Fruit fly (Drosophila melanogaster) whole organism, embryonic: ENCODE results near the gene Spn75F.

Source experiments
- Blimp-1 ChIP-seq: fragments of 200-800 bp; sonication (Bioruptor generic); optimal IDR thresholded peaks from 3 replicates; lab custom pipeline; 2018; ENCODE audit warnings: missing biosample characterization, missing genetic modification characterization, mild to moderate bottlenecking, moderate library complexity, missing genetic modification reagents
- CG10366 ChIP-seq: fragments of 200-800 bp; sonication (Bioruptor generic); IDR thresholded peaks from 2 replicates; pipeline ENCODE4 v1.3.6; 2022; ENCODE audit warnings: missing biosample characterization, missing genetic modification characterization
- CG10462 ChIP-seq: fragments of 200-800 bp; sonication (Bioruptor generic); optimal IDR thresholded peaks from 2 replicates; lab custom pipeline; 2016; ENCODE audit warnings: missing biosample characterization, missing genetic modification characterization
- CG10654 ChIP-seq: fragments of 200-800 bp; sonication (Bioruptor generic); optimal IDR thresholded peaks from 2 replicates; lab custom pipeline; 2016; ENCODE audit warnings: missing biosample characterization, missing genetic modification characterization
- CG13296 ChIP-seq: fragments of 200-800 bp; sonication (Bioruptor generic); optimal IDR thresholded peaks from 3 replicates; lab custom pipeline; 2018; ENCODE audit warnings: missing biosample characterization, mild to moderate bottlenecking, missing genetic modification characterization
- CG13894 ChIP-seq: fragments of 200-800 bp; sonication (Bioruptor generic); optimal IDR thresholded peaks from 3 replicates; lab custom pipeline; 2018; ENCODE audit warnings: missing biosample characterization, mild to moderate bottlenecking, missing genetic modification characterization, moderate library complexity
- CG15601 ChIP-seq: fragments of 200-800 bp; sonication (Bioruptor generic); optimal IDR thresholded peaks from 3 replicates; lab custom pipeline; 2019; ENCODE audit warnings: missing biosample characterization, mild to moderate bottlenecking, missing genetic modification characterization, moderate library complexity
- CG1647 ChIP-seq: fragments of 200-800 bp; sonication (Bioruptor generic); optimal IDR thresholded peaks from 3 replicates; lab custom pipeline; 2016; ENCODE audit warnings: missing biosample characterization, missing genetic modification characterization
- CG16779 ChIP-seq: fragments of 200-800 bp; sonication (Bioruptor generic); IDR thresholded peaks from 2 replicates; pipeline ENCODE4 v1.3.6; 2022; ENCODE audit warnings: missing biosample characterization, missing genetic modification characterization
- CG17359 ChIP-seq: fragments of 200-800 bp; sonication (Bioruptor generic); optimal IDR thresholded peaks from 3 replicates; lab custom pipeline; 2018; ENCODE audit warnings: missing biosample characterization, mild to moderate bottlenecking, missing genetic modification characterization, moderate library complexity
- CG2199 ChIP-seq: fragments of 200-800 bp; sonication (Bioruptor generic); IDR thresholded peaks from 3 replicates; pipeline ENCODE4 v1.3.6; 2022; ENCODE audit warnings: missing biosample characterization, missing genetic modification characterization
- CG30403 ChIP-seq: fragments of 200-800 bp; sonication (Bioruptor generic); optimal IDR thresholded peaks from 3 replicates; lab custom pipeline; 2016; ENCODE audit warnings: missing biosample characterization, missing genetic modification characterization
- CG5180 ChIP-seq: fragments of 200-800 bp; sonication (Bioruptor generic); optimal IDR thresholded peaks from 3 replicates; lab custom pipeline; 2017; ENCODE audit warnings: missing biosample characterization, missing genetic modification characterization, mild to moderate bottlenecking, moderate library complexity, missing genetic modification reagents
- CG6254 ChIP-seq: fragments of 200-800 bp; sonication (Bioruptor generic); optimal IDR thresholded peaks from 3 replicates; lab custom pipeline; 2017; ENCODE audit warnings: mild to moderate bottlenecking, missing biosample characterization, missing genetic modification reagents, missing genetic modification characterization
- CG6654 ChIP-seq: fragments of 200-800 bp; sonication (Bioruptor generic); optimal IDR thresholded peaks from 2 replicates; lab custom pipeline; 2017; ENCODE audit warnings: missing biosample characterization, mild to moderate bottlenecking, missing genetic modification characterization
- CG6683 ChIP-seq: fragments of 200-800 bp; sonication (Bioruptor generic); optimal IDR thresholded peaks from 2 replicates; lab custom pipeline; 2017; ENCODE audit warnings: missing biosample characterization, mild to moderate bottlenecking, missing genetic modification characterization, missing genetic modification reagents
- CG6791 ChIP-seq: fragments of 200-800 bp; sonication (Bioruptor generic); IDR thresholded peaks from 3 replicates; pipeline ENCODE4 v1.3.6; 2022; ENCODE audit warnings: missing biosample characterization, missing genetic modification characterization; ENCODE audit not compliant: partially characterized antibody
- CG7357 ChIP-seq: fragments of 200-800 bp; sonication (Bioruptor generic); IDR thresholded peaks from 3 replicates; pipeline ENCODE4 v1.3.6; 2022; ENCODE audit warnings: missing biosample characterization, missing genetic modification characterization
- CG7372 ChIP-seq: fragments of 200-800 bp; sonication (Bioruptor generic); IDR thresholded peaks from 2 replicates; pipeline ENCODE4 v1.3.6; 2022; ENCODE audit warnings: missing biosample characterization, missing genetic modification characterization
- CG8924 ChIP-seq: fragments of 200-800 bp; optimal IDR thresholded peaks from 3 replicates; lab custom pipeline; 2019; ENCODE audit warnings: missing biosample characterization, mild to moderate bottlenecking, missing genetic modification characterization, moderate library complexity
- CG9609 ChIP-seq: fragments of 200-800 bp; sonication (Bioruptor generic); optimal IDR thresholded peaks from 3 replicates; lab custom pipeline; 2016; ENCODE audit warnings: missing biosample characterization, missing genetic modification characterization
- CTCF ChIP-seq: fragments of 200-800 bp; sonication (Bioruptor generic); optimal IDR thresholded peaks from 2 replicates; lab custom pipeline; 2017; ENCODE audit warnings: missing biosample characterization, mild to moderate bottlenecking, missing genetic modification characterization, moderate library complexity
- Camta ChIP-seq: fragments of 200-800 bp; sonication (Bioruptor generic); optimal IDR thresholded peaks from 2 replicates; lab custom pipeline; 2016; ENCODE audit warnings: missing biosample characterization, missing genetic modification characterization
- Deaf1 ChIP-seq: fragments of 200-800 bp; optimal IDR thresholded peaks from 3 replicates; lab custom pipeline; 2019; ENCODE audit warnings: missing biosample characterization, mild to moderate bottlenecking, missing genetic modification characterization, moderate library complexity
- Dp ChIP-seq: fragments of 200-800 bp; sonication (Bioruptor generic); optimal IDR thresholded peaks from 2 replicates; lab custom pipeline; 2018; ENCODE audit warnings: missing biosample characterization, mild to moderate bottlenecking, missing genetic modification characterization, moderate library complexity
- Fer1 ChIP-seq: fragments of 200-800 bp; sonication (Bioruptor generic); optimal IDR thresholded peaks from 2 replicates; lab custom pipeline; 2017; ENCODE audit warnings: missing biosample characterization, mild to moderate bottlenecking, missing genetic modification characterization
- HLH3B ChIP-seq: fragments of 200-800 bp; sonication (Bioruptor generic); IDR thresholded peaks from 2 replicates; pipeline ENCODE4 v1.3.6; 2022; ENCODE audit warnings: missing biosample characterization, missing genetic modification characterization
- Hand ChIP-seq: fragments of 200-800 bp; sonication (Bioruptor generic); optimal IDR thresholded peaks from 2 replicates; lab custom pipeline; 2017; ENCODE audit warnings: mild to moderate bottlenecking, missing biosample characterization, missing genetic modification reagents, missing genetic modification characterization
- Hsf ChIP-seq: fragments of 200-800 bp; sonication (Bioruptor generic); optimal IDR thresholded peaks from 3 replicates; lab custom pipeline; 2016; ENCODE audit warnings: missing biosample characterization, missing genetic modification characterization
- Jarid2 ChIP-seq: fragments of 200-800 bp; sonication (Bioruptor generic); optimal IDR thresholded peaks from 3 replicates; lab custom pipeline; 2017; ENCODE audit warnings: mild to moderate bottlenecking, missing biosample characterization, missing genetic modification reagents, missing genetic modification characterization
- NfI ChIP-seq: fragments of 200-800 bp; sonication (Bioruptor generic); optimal IDR thresholded peaks from 3 replicates; lab custom pipeline; 2018; ENCODE audit warnings: missing biosample characterization, mild to moderate bottlenecking, missing genetic modification characterization, moderate library complexity
- PHDP ChIP-seq: fragments of 200-800 bp; sonication (Bioruptor generic); optimal IDR thresholded peaks from 3 replicates; lab custom pipeline; 2018; ENCODE audit warnings: missing biosample characterization, mild to moderate bottlenecking, missing genetic modification characterization, moderate library complexity
- Pdp1 ChIP-seq, 2 experiments: fragments of 200-800 bp; sonication (Bioruptor generic); optimal IDR thresholded peaks; 3 replicates each; lab custom pipeline; 2016; ENCODE audit warnings: missing biosample characterization in 2 of 2, missing genetic modification characterization in 2 of 2, mild to moderate bottlenecking in 1 of 2, moderate library complexity in 1 of 2
- Taf1 ChIP-seq: fragments of 200-800 bp; sonication (Bioruptor generic); IDR thresholded peaks from 2 replicates; pipeline ENCODE4 v1.3.6; 2022; ENCODE audit warnings: missing biosample characterization, missing genetic modification characterization
- bowl ChIP-seq: fragments of 200-800 bp; sonication (Bioruptor generic); IDR thresholded peaks from 2 replicates; pipeline ENCODE4 v1.3.6; 2022; ENCODE audit warnings: missing biosample characterization, missing genetic modification characterization
- caup ChIP-seq: fragments of 200-800 bp; sonication (Bioruptor generic); optimal IDR thresholded peaks from 3 replicates; lab custom pipeline; 2017; ENCODE audit warnings: missing biosample characterization, mild to moderate bottlenecking, missing genetic modification characterization, moderate library complexity; ENCODE audit not compliant: severe bottlenecking
- cg ChIP-seq: fragments of 200-800 bp; sonication (Bioruptor generic); optimal IDR thresholded peaks from 3 replicates; lab custom pipeline; 2019; ENCODE audit warnings: missing biosample characterization, mild to moderate bottlenecking, missing genetic modification characterization, moderate library complexity
- gem ChIP-seq: fragments of 200-800 bp; sonication (Bioruptor generic); optimal IDR thresholded peaks from 2 replicates; lab custom pipeline; 2019; ENCODE audit warnings: missing biosample characterization, mild to moderate bottlenecking, missing genetic modification characterization, moderate library complexity
- grn ChIP-seq: fragments of 200-800 bp; sonication (Bioruptor generic); optimal IDR thresholded peaks from 3 replicates; lab custom pipeline; 2017; ENCODE audit warnings: missing biosample characterization, missing genetic modification characterization
- kah ChIP-seq: fragments of 200-800 bp; sonication (Bioruptor generic); optimal IDR thresholded peaks from 2 replicates; lab custom pipeline; 2018; ENCODE audit warnings: missing biosample characterization, mild to moderate bottlenecking, missing genetic modification characterization
- knrl ChIP-seq: fragments of 200-800 bp; sonication (Bioruptor generic); IDR thresholded peaks from 3 replicates; pipeline ENCODE4 v1.3.6; 2022; ENCODE audit warnings: missing biosample characterization, missing genetic modification characterization; ENCODE audit not compliant: partially characterized antibody
- nerfin-1 ChIP-seq: fragments of 200-800 bp; sonication (Bioruptor generic); optimal IDR thresholded peaks from 3 replicates; lab custom pipeline; 2019; ENCODE audit warnings: missing biosample characterization, mild to moderate bottlenecking, missing genetic modification characterization, moderate library complexity
- pfk ChIP-seq: fragments of 200-800 bp; sonication (Bioruptor generic); optimal IDR thresholded peaks from 2 replicates; lab custom pipeline; 2018; ENCODE audit warnings: missing biosample characterization, mild to moderate bottlenecking, missing genetic modification characterization, moderate library complexity
- prd ChIP-seq, 3 experiments: fragments of >200 bp in 2 of 3; fragments of 200-800 bp in 1 of 3; sonication (Bioruptor generic) in 1 of 3; optimal IDR thresholded peaks in 2 of 3; IDR thresholded peaks in 1 of 3; 2 replicates in 2 of 3; 3 replicates in 1 of 3; pipeline versions ENCODE4 v1.3.6 to Lab custom; 2017 to 2022; ENCODE audit warnings: missing biosample characterization in 1 of 3, missing genetic modification characterization in 1 of 3
- pum ChIP-seq: fragments of 200-800 bp; sonication (Bioruptor generic); optimal IDR thresholded peaks from 2 replicates; lab custom pipeline; 2016; ENCODE audit warnings: missing biosample characterization, missing genetic modification characterization
- rib ChIP-seq: fragments of 200-800 bp; sonication (Bioruptor generic); IDR thresholded peaks from 2 replicates; pipeline ENCODE4 v1.3.6; 2022; ENCODE audit warnings: missing biosample characterization, missing genetic modification characterization
- slp2 ChIP-seq: fragments of 200-800 bp; sonication (Bioruptor generic); optimal IDR thresholded peaks from 2 replicates; lab custom pipeline; 2016; ENCODE audit warnings: missing biosample characterization, missing genetic modification characterization
- unpg ChIP-seq: fragments of 200-800 bp; sonication (Bioruptor generic); optimal IDR thresholded peaks from 3 replicates; lab custom pipeline; 2018; ENCODE audit warnings: missing biosample characterization, mild to moderate bottlenecking, missing genetic modification characterization, moderate library complexity
- zfh2 ChIP-seq: fragments of 200-800 bp; sonication (Bioruptor generic); optimal IDR thresholded peaks from 2 replicates; lab custom pipeline; 2016; ENCODE audit warnings: missing biosample characterization, missing genetic modification characterization

Gene Spn75F

dm6 chr3L:19085688-19086363 lies 43.6 kb downstream of the Spn75F start (continued):
- TF ChIP-seq Deaf1 (tag; lab: Kevin White, UChicago) (peak; percentile 47), cg (GFP tag; lab: Kevin White, UChicago) (peak; percentile 94), CG1647 (GFP tag; lab: Kevin White, UChicago) (no peak), CG10366 (GFP tag; lab: Robert Waterston, UW) (no peak), Pdp1 (GFP tag; optimal IDR thresholded peaks at IDR 0.05; lab: Kevin White, UChicago) (peak in 1 of 2 experiments; percentile 75), CG5180 (no peak), prd (optimal IDR thresholded peaks at IDR 0.05; lab: Kevin White, UChicago) (no peak), prd (GFP tag; IDR thresholded peaks at IDR 0.05; lab: Robert Waterston, UW) (no peak), Camta (GFP tag; lab: Kevin White, UChicago) (no peak), CG6683 (GFP tag; lab: Kevin White, UChicago) (no peak), knrl (no peak), CG10654 (no peak), Blimp-1 (GFP tag; lab: Kevin White, UChicago) (no peak), CG6254 (GFP tag; lab: Kevin White, UChicago) (no peak), Hsf (GFP tag; lab: Kevin White, UChicago) (no peak), caup (GFP tag; lab: Kevin White, UChicago) (peak; percentile 13), zfh2 (GFP tag; lab: Kevin White, UChicago) (no peak), pum (GFP tag; lab: Kevin White, UChicago) (no peak), CG6791 (GFP tag; lab: Robert Waterston, UW) (no peak), CG16779 (GFP tag; lab: Robert Waterston, UW) (no peak; the same call in 1 of the 2 replicates), CG13894 (tag; lab: Kevin White, UChicago) (no peak), Taf1 (no peak), gem (tag; lab: Kevin White, UChicago) (no peak), pfk (no peak), Dp (GFP tag; lab: Kevin White, UChicago) (no peak), CG7357 (GFP tag; lab: Robert Waterston, UW) (no peak), NfI (GFP tag; lab: Kevin White, UChicago) (peak; percentile 8), CG15601 (tag; lab: Kevin White, UChicago) (no peak), rib (peak; percentile 13; the same call in 1 of the 2 replicates), CG13296 (GFP tag; lab: Kevin White, UChicago) (peak; percentile 10), PHDP (tag; lab: Kevin White, UChicago) (no peak), CG2199 (GFP tag; lab: Robert Waterston, UW) (no peak), CG10462 (no peak), CTCF (no peak), slp2 (GFP tag; lab: Kevin White, UChicago) (no peak), CG30403 (GFP tag; lab: Kevin White, UChicago) (no peak), nerfin-1 (tag; lab: Kevin White, UChicago) (no peak), unpg (GFP tag; lab: Kevin White, UChicago) (no peak), HLH3B (GFP tag; lab: Robert Waterston, UW) (no peak), grn (GFP tag; lab: Kevin White, UChicago) (peak; percentile 37), Hand (no peak), Fer1 (peak; percentile 23), CG8924 (tag; lab: Kevin White, UChicago) (no peak), CG17359 (tag; lab: Kevin White, UChicago) (no peak), kah (GFP tag; lab: Kevin White, UChicago) (no peak), CG6654 (no peak), CG7372 (no peak), bowl (GFP tag; lab: Robert Waterston, UW) (no peak), CG9609 (GFP tag; lab: Kevin White, UChicago) (no peak), Jarid2 (GFP tag; lab: Kevin White, UChicago) (peak; percentile 93)
